Worm (Caenorhabditis elegans) whole organism, L1 larva: Measurements from ENCODE around the gene fkh-7.

ENCODE experiments used
- C04F5.9 ChIP-seq: sonication (generic microtip); optimal IDR thresholded peaks from 2 replicates; lab custom pipeline; 2016; ENCODE audit warnings: missing genetic modification characterization, missing compliant biosample characterization
- C16A3.4 ChIP-seq: fragments of 150-350 bp; optimal IDR thresholded peaks from 2 replicates; lab custom pipeline; 2014; ENCODE audit warnings: missing biosample characterization, missing genetic modification characterization
- C34B4.2 ChIP-seq: sonication (generic microtip); optimal IDR thresholded peaks from 2 replicates; lab custom pipeline; 2017; ENCODE audit warnings: mild to moderate bottlenecking, missing genetic modification characterization, missing compliant biosample characterization
- aly-2 ChIP-seq: fragments of 150-350 bp; optimal IDR thresholded peaks from 2 replicates; lab custom pipeline; 2014; ENCODE audit warnings: missing biosample characterization, missing genetic modification characterization
- ama-1 ChIP-seq: fragments of 150-350 bp; optimal IDR thresholded peaks from 2 replicates; lab custom pipeline; 2014
- blmp-1 ChIP-seq: fragments of 150-350 bp; optimal IDR thresholded peaks from 2 replicates; lab custom pipeline; 2014; ENCODE audit warnings: missing biosample characterization, missing genetic modification characterization
- ceh-63 ChIP-seq: fragments of 200-800 bp; sonication (Bioruptor generic); optimal IDR thresholded peaks from 2 replicates; lab custom pipeline; 2018; ENCODE audit warnings: mild to moderate bottlenecking, missing genetic modification characterization, missing compliant biosample characterization
- ceh-8 ChIP-seq: fragments of 200-800 bp; sonication (Bioruptor generic); optimal IDR thresholded peaks from 2 replicates; lab custom pipeline; 2018; ENCODE audit warnings: mild to moderate bottlenecking, missing genetic modification characterization, moderate library complexity, missing compliant biosample characterization
- ceh-82 ChIP-seq, 3 experiments: fragments of 150-350 bp in 1 of 3; sonication (generic microtip) in 2 of 3; optimal IDR thresholded peaks; 2 replicates each; lab custom pipeline; 2014 to 2017; ENCODE audit warnings: missing biosample characterization in 3 of 3, missing genetic modification characterization in 3 of 3
- ceh-90 ChIP-seq: sonication (generic microtip); optimal IDR thresholded peaks from 2 replicates; lab custom pipeline; 2016; ENCODE audit warnings: missing genetic modification characterization, missing compliant biosample characterization
- ces-1 ChIP-seq: fragments of 150-350 bp; optimal IDR thresholded peaks from 2 replicates; lab custom pipeline; 2014; ENCODE audit warnings: missing biosample characterization, missing genetic modification reagents, missing genetic modification characterization
- dpl-1 ChIP-seq, 3 experiments: fragments of 150-350 bp in 2 of 3; sonication (generic microtip) in 1 of 3; optimal IDR thresholded peaks; 2 replicates each; lab custom pipeline; 2014 to 2017; ENCODE audit warnings: missing biosample characterization in 3 of 3, missing genetic modification characterization in 3 of 3, missing genetic modification reagents in 3 of 3
- dsc-1 ChIP-seq: sonication (generic microtip); optimal IDR thresholded peaks from 2 replicates; lab custom pipeline; 2016; ENCODE audit warnings: mild to moderate bottlenecking, missing genetic modification characterization, missing compliant biosample characterization
- efl-1 ChIP-seq, 4 experiments: fragments of 150-350 bp; optimal IDR thresholded peaks in 3 of 4; peaks in 1 of 4; 1 replicate in 1 of 4; 2 replicates in 3 of 4; lab custom pipeline; 2014; ENCODE audit warnings: missing biosample characterization in 2 of 4, missing genetic modification characterization in 2 of 4, missing genetic modification reagents in 2 of 4
- efl-3 ChIP-seq: fragments of 200-800 bp; sonication (Bioruptor generic); optimal IDR thresholded peaks from 2 replicates; lab custom pipeline; 2018; ENCODE audit warnings: mild to moderate bottlenecking, missing genetic modification characterization, missing compliant biosample characterization
- egl-13 ChIP-seq: sonication (generic microtip); optimal IDR thresholded peaks from 2 replicates; lab custom pipeline; 2016; ENCODE audit warnings: missing genotype, missing genetic modification reagents, missing genetic modification characterization, missing compliant biosample characterization
- egl-27 ChIP-seq, 2 experiments: fragments of 150-350 bp in 1 of 2; sonication (generic microtip); optimal IDR thresholded peaks; 3 replicates each; lab custom pipeline; 2017 to 2018; ENCODE audit warnings: missing biosample characterization in 2 of 2, missing genetic modification characterization in 2 of 2, missing genetic modification reagents in 2 of 2
- elt-3 ChIP-seq, 6 experiments: fragments of 150-350 bp in 1 of 6; sonication (generic microtip); optimal IDR thresholded peaks; 2 replicates each; lab custom pipeline; 2017 to 2018; ENCODE audit warnings: missing biosample characterization in 6 of 6, missing genetic modification characterization in 6 of 6, inconsistent platforms in 1 of 6
- ets-5 ChIP-seq: fragments of 200-800 bp; sonication (Bioruptor generic); IDR thresholded peaks from 2 replicates; pipeline ENCODE4 v1.3.6; 2022; ENCODE audit warnings: missing genetic modification characterization, missing compliant biosample characterization
- fkh-8 ChIP-seq: sonication (generic microtip); optimal IDR thresholded peaks from 2 replicates; lab custom pipeline; 2016; ENCODE audit warnings: mild to moderate bottlenecking, missing genetic modification characterization, missing compliant biosample characterization
- hlh-17 ChIP-seq: fragments of 200-800 bp; sonication (Bioruptor generic); optimal IDR thresholded peaks from 2 replicates; lab custom pipeline; 2018; ENCODE audit warnings: missing genetic modification characterization, mild to moderate bottlenecking, missing compliant biosample characterization, moderate library complexity, borderline replicate concordance
- hpl-2 ChIP-seq: fragments of 150-350 bp; optimal IDR thresholded peaks from 2 replicates; lab custom pipeline; 2014; ENCODE audit warnings: missing biosample characterization, missing genetic modification reagents, missing genetic modification characterization
- irx-1 ChIP-seq: sonication (generic microtip); optimal IDR thresholded peaks from 2 replicates; lab custom pipeline; 2016; ENCODE audit warnings: missing genetic modification characterization, missing compliant biosample characterization
- isw-1 ChIP-seq: fragments of 200-800 bp; sonication (Bioruptor generic); IDR thresholded peaks from 2 replicates; pipeline ENCODE4 v1.3.6; 2022; ENCODE audit warnings: missing genetic modification characterization, missing compliant biosample characterization
- lin-14 ChIP-seq: fragments of 200-800 bp; sonication (Bioruptor generic); optimal IDR thresholded peaks from 2 replicates; lab custom pipeline; 2018; ENCODE audit warnings: mild to moderate bottlenecking, missing genetic modification characterization, moderate library complexity, missing compliant biosample characterization
- lin-15B ChIP-seq: fragments of 150-350 bp; sonication (generic microtip); optimal IDR thresholded peaks from 3 replicates; lab custom pipeline; 2014; ENCODE audit warnings: missing biosample characterization, missing genetic modification characterization
- lin-35 ChIP-seq, 2 experiments: fragments of 150-350 bp; optimal IDR thresholded peaks; 2 replicates each; lab custom pipeline; 2014; ENCODE audit warnings: missing biosample characterization in 2 of 2, missing genetic modification characterization in 2 of 2, missing genetic modification reagents in 2 of 2
- lin-39 ChIP-seq: fragments of 150-350 bp; optimal IDR thresholded peaks from 2 replicates; lab custom pipeline; 2014; ENCODE audit warnings: missing biosample characterization, missing genetic modification reagents, missing genetic modification characterization
- lir-3 ChIP-seq: sonication (generic microtip); optimal IDR thresholded peaks from 2 replicates; lab custom pipeline; 2016; ENCODE audit warnings: mild to moderate bottlenecking, missing genetic modification characterization, moderate library complexity, missing compliant biosample characterization; ENCODE audit not compliant: poor library complexity
- mdl-1 ChIP-seq, 2 experiments: fragments of 150-350 bp; optimal IDR thresholded peaks; 2 replicates each; lab custom pipeline; 2014 to 2017; ENCODE audit warnings: missing biosample characterization in 2 of 2, missing genetic modification characterization in 2 of 2, inconsistent platforms in 1 of 2
- mef-2 ChIP-seq: fragments of 150-350 bp; optimal IDR thresholded peaks from 2 replicates; lab custom pipeline; 2014; ENCODE audit warnings: missing biosample characterization, missing genetic modification characterization
- mep-1 ChIP-seq: fragments of 150-350 bp; optimal IDR thresholded peaks from 2 replicates; lab custom pipeline; 2014; ENCODE audit warnings: missing biosample characterization, missing genetic modification characterization
- nhr-11 ChIP-seq: fragments of 150-350 bp; optimal IDR thresholded peaks from 2 replicates; lab custom pipeline; 2014; ENCODE audit warnings: missing biosample characterization, missing genetic modification characterization
- nhr-20 ChIP-seq: sonication (generic microtip); optimal IDR thresholded peaks from 2 replicates; lab custom pipeline; 2016; ENCODE audit warnings: mild to moderate bottlenecking, missing genetic modification characterization, missing compliant biosample characterization
- nhr-28 ChIP-seq: fragments of 150-350 bp; optimal IDR thresholded peaks from 2 replicates; lab custom pipeline; 2014; ENCODE audit warnings: missing biosample characterization, missing genetic modification characterization
- nhr-47 ChIP-seq: sonication (generic microtip); optimal IDR thresholded peaks from 2 replicates; lab custom pipeline; 2016; ENCODE audit warnings: mild to moderate bottlenecking, missing genetic modification characterization, moderate library complexity, missing compliant biosample characterization
- nhr-71 ChIP-seq: sonication (generic microtip); optimal IDR thresholded peaks from 2 replicates; lab custom pipeline; 2016; ENCODE audit warnings: mild to moderate bottlenecking, missing genetic modification characterization, moderate library complexity, missing compliant biosample characterization
- nhr-77 ChIP-seq: fragments of 150-350 bp; optimal IDR thresholded peaks from 2 replicates; lab custom pipeline; 2014; ENCODE audit warnings: missing biosample characterization, missing genetic modification characterization
- nhr-84 ChIP-seq: sonication (generic microtip); optimal IDR thresholded peaks from 2 replicates; lab custom pipeline; 2017; ENCODE audit warnings: missing biosample characterization, missing genetic modification characterization
- nhr-85 ChIP-seq: sonication (generic microtip); peaks from one replicate; lab custom pipeline; 2016; ENCODE audit warnings: missing genetic modification characterization, inconsistent platforms, missing compliant biosample characterization
- pag-3 ChIP-seq: sonication (generic microtip); optimal IDR thresholded peaks from 2 replicates; lab custom pipeline; 2017; ENCODE audit warnings: missing genetic modification characterization, mild to moderate bottlenecking, missing compliant biosample characterization, antibody characterized with exemption, borderline replicate concordance; ENCODE audit not compliant: insufficient read depth
- pqm-1 ChIP-seq: sonication (generic microtip); optimal IDR thresholded peaks from 3 replicates; lab custom pipeline; 2017; ENCODE audit warnings: missing biosample characterization, missing genetic modification characterization
- skn-1 ChIP-seq: fragments of 150-350 bp; optimal IDR thresholded peaks from 2 replicates; lab custom pipeline; 2014; ENCODE audit warnings: missing biosample characterization, missing genetic modification characterization
- snpc-4 ChIP-seq: fragments of 150-350 bp; optimal IDR thresholded peaks from 2 replicates; lab custom pipeline; 2014; ENCODE audit warnings: missing biosample characterization, missing genetic modification characterization
- snu-23 ChIP-seq: sonication (generic microtip); optimal IDR thresholded peaks from 2 replicates; lab custom pipeline; 2016; ENCODE audit warnings: missing genetic modification characterization, missing compliant biosample characterization
- sup-37 ChIP-seq: fragments of 200-800 bp; sonication (Bioruptor generic); optimal IDR thresholded peaks from 2 replicates; lab custom pipeline; 2018; ENCODE audit warnings: mild to moderate bottlenecking, missing genetic modification characterization, missing compliant biosample characterization
- swsn-7 ChIP-seq: sonication (generic microtip); optimal IDR thresholded peaks from 2 replicates; lab custom pipeline; 2016; ENCODE audit warnings: missing genetic modification characterization, missing compliant biosample characterization
- tbx-2 ChIP-seq: sonication (generic microtip); optimal IDR thresholded peaks from 2 replicates; lab custom pipeline; 2016; ENCODE audit warnings: missing genetic modification characterization, missing compliant biosample characterization
- tlp-1 ChIP-seq: fragments of 150-350 bp; optimal IDR thresholded peaks from 2 replicates; lab custom pipeline; 2014; ENCODE audit warnings: missing biosample characterization, missing genetic modification characterization
- unc-130 ChIP-seq: fragments of 150-350 bp; optimal IDR thresholded peaks from 2 replicates; lab custom pipeline; 2017; ENCODE audit warnings: missing biosample characterization, missing genetic modification characterization, inconsistent platforms
- unc-30 ChIP-seq: sonication (generic microtip); optimal IDR thresholded peaks from 2 replicates; lab custom pipeline; 2017; ENCODE audit warnings: missing biosample characterization, missing genetic modification characterization
- vab-15 ChIP-seq: sonication (generic microtip); optimal IDR thresholded peaks from 2 replicates; lab custom pipeline; 2017; ENCODE audit warnings: missing genotype, mild to moderate bottlenecking, missing genetic modification characterization, missing compliant biosample characterization
- xbp-1 ChIP-seq: sonication (generic microtip); optimal IDR thresholded peaks from 2 replicates; lab custom pipeline; 2016; ENCODE audit warnings: missing genetic modification characterization, missing compliant biosample characterization

fkh-7 gene

ce11 chrIV:5548843-5549242, 35.6 kb upstream of the fkh-7 start:
- TF ChIP-seq lin-15B (tag; lab: Kevin White, UChicago), result peak; percentile 30
- TF ChIP-seq xbp-1 (tag; lab: Kevin White, UChicago), result peak; percentile 5
- peak; percentile 29 for TF ChIP-seq C16A3.4 (tag; lab: Kevin White, UChicago)
- no peak for TF ChIP-seq egl-13 (tag; lab: Kevin White, UChicago)
- TF ChIP-seq lin-14, result peak; percentile 99
- peak; percentile 37 for TF ChIP-seq ceh-90 (tag; lab: Kevin White, UChicago)
- TF ChIP-seq hpl-2 (GFP tag; lab: Kevin White, UChicago), result no peak
- TF ChIP-seq pqm-1 (tag; lab: Kevin White, UChicago), result no peak
- no peak for TF ChIP-seq irx-1 (tag; lab: Kevin White, UChicago)
- peak in 2 of 3 experiments; percentile 23 to 25 for TF ChIP-seq dpl-1 (GFP tag; optimal IDR thresholded peaks at IDR 0.05; lab: Kevin White, UChicago)
- TF ChIP-seq efl-3 (GFP tag; lab: Kevin White, UChicago), result no peak
- peak; percentile 15 to 28 for TF ChIP-seq efl-1 (optimal IDR thresholded peaks at IDR 0.05; lab: Kevin White, UChicago)
- TF ChIP-seq efl-1 (GFP tag; optimal IDR thresholded peaks at IDR 0.05 in 1 of 2; lab: Kevin White, UChicago), result peak; percentile 20 to 85
- no peak for TF ChIP-seq isw-1 (GFP tag; lab: Robert Waterston, UW)
- no peak for TF ChIP-seq ceh-63
- peak; percentile 54 for TF ChIP-seq skn-1 (tag; lab: Kevin White, UChicago)
- TF ChIP-seq vab-15 (tag; lab: Kevin White, UChicago), result no peak
- no peak for TF ChIP-seq ceh-8 (GFP tag; lab: Kevin White, UChicago)
- peak; percentile 14 for TF ChIP-seq fkh-8 (tag; lab: Kevin White, UChicago)
- peak; percentile 49 for TF ChIP-seq snu-23 (GFP tag; lab: Kevin White, UChicago)
- TF ChIP-seq lin-39, result no peak
- TF ChIP-seq blmp-1 (tag; lab: Kevin White, UChicago), result peak; percentile 85
- no peak for TF ChIP-seq mef-2 (tag; lab: Kevin White, UChicago)
- no peak for TF ChIP-seq sup-37 (GFP tag; lab: Kevin White, UChicago)
- TF ChIP-seq tlp-1 (tag; lab: Kevin White, UChicago), result no peak
- no peak for TF ChIP-seq C04F5.9 (tag; lab: Kevin White, UChicago)
- TF ChIP-seq mdl-1 (tag; optimal IDR thresholded peaks at IDR 0.05; lab: Kevin White, UChicago), result peak in 1 of 2 experiments; percentile 54
- TF ChIP-seq dsc-1 (tag; lab: Kevin White, UChicago), result peak; percentile 46
- TF ChIP-seq unc-130, result no peak
- TF ChIP-seq lin-35 (GFP tag; optimal IDR thresholded peaks at IDR 0.05; lab: Kevin White, UChicago), result peak; percentile 47 to 50
- TF ChIP-seq egl-27 (tag; optimal IDR thresholded peaks at IDR 0.05; lab: Kevin White, UChicago), result no peak
- peak; percentile 69 for TF ChIP-seq mep-1 (tag; lab: Kevin White, UChicago)
- no peak for TF ChIP-seq unc-30 (tag; lab: Kevin White, UChicago)
- TF ChIP-seq nhr-71 (tag; lab: Kevin White, UChicago), result peak; percentile 40
- TF ChIP-seq hlh-17 (GFP tag; lab: Kevin White, UChicago), result no peak
- TF ChIP-seq ces-1 (GFP tag; lab: Kevin White, UChicago), result no peak
- TF ChIP-seq nhr-20, result peak; percentile 8
- peak; percentile 53 for TF ChIP-seq nhr-47 (tag; lab: Kevin White, UChicago)
- TF ChIP-seq ets-5 (GFP tag; lab: Robert Waterston, UW), result no peak
- TF ChIP-seq C34B4.2 (tag; lab: Kevin White, UChicago), result no peak
- TF ChIP-seq nhr-77, result no peak
- TF ChIP-seq snpc-4, result peak; percentile 28
- TF ChIP-seq pag-3, result peak; percentile 51
- no peak for TF ChIP-seq aly-2 (tag; lab: Kevin White, UChicago)
- TF ChIP-seq swsn-7 (tag; lab: Kevin White, UChicago), result no peak
- no peak for TF ChIP-seq ama-1 (lab: Kevin White, UChicago)
- no peak for TF ChIP-seq nhr-28 (tag; lab: Kevin White, UChicago)
- no peak for TF ChIP-seq ceh-82 (tag; optimal IDR thresholded peaks at IDR 0.05; lab: Kevin White, UChicago)
- TF ChIP-seq tbx-2 (tag; lab: Kevin White, UChicago), result no peak
- TF ChIP-seq nhr-85 (tag; lab: Kevin White, UChicago), result peak; percentile 20
- no peak for TF ChIP-seq nhr-84 (tag; lab: Kevin White, UChicago)
- peak; percentile 65 for TF ChIP-seq lir-3 (tag; lab: Kevin White, UChicago)
- no peak for TF ChIP-seq elt-3 (tag; optimal IDR thresholded peaks at IDR 0.05; lab: Kevin White, UChicago)
- TF ChIP-seq nhr-11 (tag; lab: Kevin White, UChicago), result no peak
